Worm (Caenorhabditis elegans) whole organism, L4 larva: Measurements from ENCODE around the gene ptc-3.

Experiments
- R02D3.7 ChIP-seq: fragments of 150-350 bp; sonication (generic microtip); optimal IDR thresholded peaks from 3 replicates; lab custom pipeline; 2014; ENCODE audit warnings: missing biosample characterization, missing genetic modification characterization
- mdl-1 ChIP-seq, 2 experiments: fragments of 150-350 bp in 1 of 2; sonication (generic microtip) in 1 of 2; optimal IDR thresholded peaks; 2 replicates each; lab custom pipeline; 2014 to 2017; ENCODE audit warnings: missing biosample characterization in 2 of 2, missing genetic modification characterization in 2 of 2
- mdt-29 ChIP-seq: fragments of 200-800 bp; sonication (Bioruptor generic); IDR thresholded peaks from 2 replicates; pipeline ENCODE4 v1.3.6; 2022; ENCODE audit warnings: missing genetic modification reagents, missing genetic modification characterization, missing compliant biosample characterization
- nhr-10 ChIP-seq: fragments of 150-350 bp; optimal IDR thresholded peaks from 2 replicates; lab custom pipeline; 2014; ENCODE audit warnings: missing biosample characterization, missing genetic modification characterization
- nhr-237 ChIP-seq: sonication (generic microtip); optimal IDR thresholded peaks from 2 replicates; lab custom pipeline; 2017; ENCODE audit warnings: missing biosample characterization, missing genetic modification characterization
- nhr-28 ChIP-seq: fragments of 150-350 bp; optimal IDR thresholded peaks from 2 replicates; lab custom pipeline; 2014; ENCODE audit warnings: missing biosample characterization, missing genetic modification characterization
- unc-130 ChIP-seq: sonication (generic microtip); optimal IDR thresholded peaks from 2 replicates; lab custom pipeline; 2016; ENCODE audit warnings: missing genetic modification reagents, missing genetic modification characterization, missing compliant biosample characterization

- TF ChIP-seq mdl-1 (tag; optimal IDR thresholded peaks at IDR 0.05; lab: Kevin White, UChicago) (no peak), nhr-237 (tag; lab: Kevin White, UChicago) (no peak), mdt-29 (GFP tag; lab: Robert Waterston, UW) (no peak), unc-130 (no peak), nhr-28 (tag; lab: Kevin White, UChicago) (no peak), nhr-10 (tag; lab: Kevin White, UChicago) (no peak), R02D3.7 (tag; lab: Kevin White, UChicago) (no peak)
Measured at ce11 chrII:2864229-2864628, 11.8 kb upstream of the ptc-3 start, which contains the start of gene Y110A2AL.5.
